Worm (Caenorhabditis elegans) whole organism, L1 larva: Measurements from ENCODE around the gene clec-83.

Experiments
- C16A3.4 ChIP-seq: fragments of 150-350 bp; optimal IDR thresholded peaks from 2 replicates; lab custom pipeline; 2014; ENCODE audit warnings: missing biosample characterization, missing genetic modification characterization
- ama-1 ChIP-seq: fragments of 150-350 bp; optimal IDR thresholded peaks from 2 replicates; lab custom pipeline; 2014
- ceh-82 ChIP-seq, 3 experiments: fragments of 150-350 bp in 1 of 3; sonication (generic microtip) in 2 of 3; optimal IDR thresholded peaks; 2 replicates each; lab custom pipeline; 2014 to 2017; ENCODE audit warnings: missing biosample characterization in 3 of 3, missing genetic modification characterization in 3 of 3

DNA sequence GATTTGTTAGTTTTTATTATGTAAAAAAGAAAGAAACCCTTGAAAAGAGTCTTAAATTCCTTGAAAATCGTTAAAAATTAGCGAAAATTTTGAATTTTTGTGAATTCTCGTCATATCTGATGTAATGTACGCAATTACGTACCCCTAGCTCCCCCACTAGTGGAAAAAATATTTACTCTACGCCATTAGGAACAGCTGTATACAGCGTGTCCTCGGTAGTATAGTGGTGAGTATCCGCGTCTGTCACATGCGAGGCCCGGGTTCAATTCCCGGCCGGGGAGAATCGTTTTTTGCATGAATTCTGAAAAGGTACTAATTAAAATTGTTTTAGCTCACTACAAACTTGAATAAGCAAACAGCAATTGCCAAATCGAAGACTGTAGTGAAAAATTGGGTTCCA is 41.4 kb downstream of the clec-83 start:
- TF ChIP-seq ama-1: no peak
- no peak for TF ChIP-seq C16A3.4 (tag; lab: Kevin White, UChicago)
- no peak for TF ChIP-seq ceh-82 (tag; optimal IDR thresholded peaks at IDR 0.05; lab: Kevin White, UChicago)
